Fruit fly (Drosophila melanogaster): Measurements from ENCODE around the gene CG10280.

DNA sequence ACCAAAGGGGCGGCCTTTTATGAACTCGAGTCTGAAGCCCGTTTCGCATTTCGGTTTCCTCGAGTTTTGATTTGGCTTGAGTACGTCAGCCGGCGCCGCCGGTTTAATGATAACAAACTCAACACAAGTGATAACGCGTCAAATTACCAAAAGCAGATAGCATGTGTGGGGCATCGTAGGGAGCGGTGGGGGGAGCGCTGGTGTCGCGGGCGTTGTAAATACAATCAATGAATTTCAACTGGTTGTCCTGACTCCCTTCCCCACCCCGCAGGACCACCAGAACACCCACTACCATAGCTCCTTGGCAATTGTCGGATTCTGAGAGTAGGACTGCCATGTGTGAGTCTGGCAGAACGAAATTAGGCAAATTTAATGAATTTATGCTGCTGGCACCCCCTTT, 13.9 kb downstream of the CG10280 start:
- no peak for TF ChIP-seq h (optimal IDR thresholded peaks at IDR 0.05)
- TF ChIP-seq Sin3A (optimal IDR thresholded peaks at IDR 0.05), result no peak
- no peak for TF ChIP-seq psq (optimal IDR thresholded peaks at IDR 0.05)
- TF ChIP-seq insv (optimal IDR thresholded peaks at IDR 0.05), result no peak
- no peak for TF ChIP-seq ttk (optimal IDR thresholded peaks at IDR 0.05)
- no peak for TF ChIP-seq Myc (optimal IDR thresholded peaks at IDR 0.05)

Measured in Kc167 (cell line).